Fruit fly (Drosophila melanogaster) whole organism, embryonic: ENCODE measurements around the gene Bx42.

ENCODE experiments used
- Adf1 ChIP-seq: fragments of 200-800 bp; sonication (Bioruptor generic); IDR thresholded peaks from 2 replicates; pipeline ENCODE4 v1.3.6; 2022; ENCODE audit warnings: missing biosample characterization, missing genetic modification characterization
- CG10267 ChIP-seq: fragments of 200-800 bp; sonication (Bioruptor generic); optimal IDR thresholded peaks from 2 replicates; lab custom pipeline; 2018; ENCODE audit warnings: missing biosample characterization, mild to moderate bottlenecking, missing genetic modification characterization, moderate library complexity
- CG10321 ChIP-seq: fragments of 200-800 bp; sonication (Bioruptor generic); IDR thresholded peaks from 2 replicates; pipeline ENCODE4 v1.3.6; 2022; ENCODE audit warnings: missing biosample characterization, missing genetic modification characterization
- CG10979 ChIP-seq: fragments of 200-800 bp; sonication (Bioruptor generic); optimal IDR thresholded peaks from 2 replicates; lab custom pipeline; 2018; ENCODE audit warnings: missing biosample characterization, mild to moderate bottlenecking, missing genetic modification characterization, moderate library complexity
- CG3281 ChIP-seq: fragments of 200-800 bp; sonication (Bioruptor generic); optimal IDR thresholded peaks from 3 replicates; lab custom pipeline; 2017; ENCODE audit warnings: missing biosample characterization, mild to moderate bottlenecking, missing genetic modification characterization
- CG4404 ChIP-seq: fragments of 200-800 bp; sonication (Bioruptor generic); IDR thresholded peaks from 2 replicates; pipeline ENCODE4 v1.3.6; 2022; ENCODE audit warnings: missing biosample characterization, missing genetic modification characterization
- CG7271 ChIP-seq: fragments of 200-800 bp; sonication (Bioruptor generic); optimal IDR thresholded peaks from 2 replicates; lab custom pipeline; 2018; ENCODE audit warnings: missing biosample characterization, mild to moderate bottlenecking, missing genetic modification characterization, moderate library complexity
- CG7357 ChIP-seq: fragments of 200-800 bp; sonication (Bioruptor generic); IDR thresholded peaks from 3 replicates; pipeline ENCODE4 v1.3.6; 2022; ENCODE audit warnings: missing biosample characterization, missing genetic modification characterization
- CG8281 ChIP-seq: fragments of 200-800 bp; sonication (Bioruptor generic); optimal IDR thresholded peaks from 2 replicates; lab custom pipeline; 2018; ENCODE audit warnings: missing biosample characterization, mild to moderate bottlenecking, missing genetic modification characterization, moderate library complexity
- CG8290 ChIP-seq, 3 experiments: fragments of 200-800 bp; sonication (Bioruptor generic); optimal IDR thresholded peaks; 2 replicates each; lab custom pipeline; 2016 to 2019; ENCODE audit warnings: missing biosample characterization in 3 of 3, missing genetic modification characterization in 3 of 3, mild to moderate bottlenecking in 2 of 3, moderate library complexity in 1 of 3
- Ets65A ChIP-seq: fragments of 200-800 bp; sonication (Bioruptor generic); peaks from one replicate; lab custom pipeline; 2016; ENCODE audit warnings: missing biosample characterization, missing genetic modification characterization
- HHEX ChIP-seq: fragments of 200-800 bp; sonication (Bioruptor generic); optimal IDR thresholded peaks from 3 replicates; lab custom pipeline; 2017; ENCODE audit warnings: missing biosample characterization, mild to moderate bottlenecking, missing genetic modification characterization, missing genetic modification reagents
- Hmr ChIP-seq: fragments of 200-800 bp; sonication (Bioruptor generic); optimal IDR thresholded peaks from 3 replicates; lab custom pipeline; 2017; ENCODE audit warnings: mild to moderate bottlenecking, missing biosample characterization, missing genetic modification reagents, missing genetic modification characterization
- Med ChIP-seq: fragments of 200-800 bp; sonication (Bioruptor generic); peaks from one replicate; lab custom pipeline; 2016; ENCODE audit warnings: missing biosample characterization, missing genetic modification characterization, mild to moderate bottlenecking, inconsistent platforms, moderate library complexity
- Nf-YA ChIP-seq: fragments of 200-800 bp; sonication (Bioruptor generic); IDR thresholded peaks from 2 replicates; pipeline ENCODE4 v1.3.6; 2022; ENCODE audit warnings: missing biosample characterization, missing genetic modification characterization
- Opbp ChIP-seq: fragments of 200-800 bp; sonication (Bioruptor generic); IDR thresholded peaks from 3 replicates; pipeline ENCODE4 v1.3.6; 2022; ENCODE audit warnings: missing biosample characterization, missing genetic modification characterization; ENCODE audit not compliant: partially characterized antibody
- PHDP ChIP-seq: fragments of 200-800 bp; sonication (Bioruptor generic); optimal IDR thresholded peaks from 3 replicates; lab custom pipeline; 2018; ENCODE audit warnings: missing biosample characterization, mild to moderate bottlenecking, missing genetic modification characterization, moderate library complexity
- Scr ChIP-seq: fragments of 200-800 bp; sonication (Bioruptor generic); IDR thresholded peaks from 2 replicates; pipeline ENCODE4 v1.3.6; 2022; ENCODE audit warnings: missing biosample characterization, missing genetic modification characterization; ENCODE audit not compliant: partially characterized antibody
- Sox100B ChIP-seq: fragments of 200-800 bp; sonication (Bioruptor generic); optimal IDR thresholded peaks from 3 replicates; lab custom pipeline; 2018; ENCODE audit warnings: missing biosample characterization, mild to moderate bottlenecking, missing genetic modification characterization
- Stat92E ChIP-seq, 3 experiments: fragments of >200 bp in 2 of 3; fragments of 200-800 bp in 1 of 3; sonication (Bioruptor generic) in 1 of 3; optimal IDR thresholded peaks; 2 replicates each; lab custom pipeline; 2017 to 2019; ENCODE audit warnings: missing biosample characterization in 3 of 3, missing genetic modification characterization in 3 of 3, mild to moderate bottlenecking in 1 of 3, moderate library complexity in 1 of 3
- Taf1 ChIP-seq: fragments of 200-800 bp; sonication (Bioruptor generic); IDR thresholded peaks from 2 replicates; pipeline ENCODE4 v1.3.6; 2022; ENCODE audit warnings: missing biosample characterization, missing genetic modification characterization
- YL-1 ChIP-seq: fragments of 200-800 bp; sonication (Bioruptor generic); optimal IDR thresholded peaks from 3 replicates; lab custom pipeline; 2017; ENCODE audit warnings: missing biosample characterization, mild to moderate bottlenecking, missing genetic modification characterization
- cas ChIP-seq: fragments of 200-800 bp; sonication (Bioruptor generic); IDR thresholded peaks from 2 replicates; pipeline ENCODE4 v1.3.6; 2022; ENCODE audit warnings: missing biosample characterization, missing genetic modification characterization
- cwo ChIP-seq: fragments of 200-800 bp; sonication (Bioruptor generic); optimal IDR thresholded peaks from 3 replicates; lab custom pipeline; 2017; ENCODE audit warnings: missing biosample characterization, missing genetic modification characterization, mild to moderate bottlenecking, moderate library complexity, missing genetic modification reagents
- dm ChIP-seq: fragments of 200-800 bp; sonication (Bioruptor generic); optimal IDR thresholded peaks from 3 replicates; lab custom pipeline; 2016; ENCODE audit warnings: missing biosample characterization, missing genetic modification characterization
- dmrt99B ChIP-seq: fragments of 200-800 bp; sonication (Bioruptor generic); optimal IDR thresholded peaks from 2 replicates; lab custom pipeline; 2018; ENCODE audit warnings: missing biosample characterization, mild to moderate bottlenecking, missing genetic modification characterization, moderate library complexity
- dpn ChIP-seq, 2 experiments: fragments of 200-800 bp; sonication (Bioruptor generic); optimal IDR thresholded peaks; 3 replicates each; lab custom pipeline; 2016; ENCODE audit warnings: missing biosample characterization in 2 of 2, missing genetic modification characterization in 2 of 2
- ewg ChIP-seq: fragments of 200-800 bp; sonication (Bioruptor generic); optimal IDR thresholded peaks from 3 replicates; lab custom pipeline; 2017; ENCODE audit warnings: mild to moderate bottlenecking, missing biosample characterization, missing genetic modification reagents, missing genetic modification characterization
- eyg ChIP-seq: fragments of 200-800 bp; sonication (Bioruptor generic); optimal IDR thresholded peaks from 3 replicates; lab custom pipeline; 2016; ENCODE audit warnings: missing biosample characterization, missing genetic modification characterization
- gem ChIP-seq: fragments of 200-800 bp; sonication (Bioruptor generic); optimal IDR thresholded peaks from 2 replicates; lab custom pipeline; 2019; ENCODE audit warnings: missing biosample characterization, mild to moderate bottlenecking, missing genetic modification characterization, moderate library complexity
- gfzf ChIP-seq: fragments of 200-800 bp; sonication (Bioruptor generic); optimal IDR thresholded peaks from 2 replicates; lab custom pipeline; 2016; ENCODE audit warnings: missing biosample characterization, mild to moderate bottlenecking, missing genetic modification characterization, moderate library complexity
- grau ChIP-seq: fragments of 200-800 bp; optimal IDR thresholded peaks from 3 replicates; lab custom pipeline; 2019; ENCODE audit warnings: missing biosample characterization, mild to moderate bottlenecking, missing genetic modification characterization, moderate library complexity
- hkb ChIP-seq, 2 experiments: fragments of 200-800 bp in 1 of 2; fragments of >200 bp in 1 of 2; sonication (Bioruptor generic) in 1 of 2; IDR thresholded peaks in 1 of 2; optimal IDR thresholded peaks in 1 of 2; 2 replicates each; pipeline versions ENCODE4 v1.3.6 to Lab custom; 2017 to 2022; ENCODE audit warnings: missing biosample characterization in 1 of 2, missing genetic modification characterization in 1 of 2
- lab ChIP-seq: fragments of 200-800 bp; sonication (Bioruptor generic); optimal IDR thresholded peaks from 3 replicates; lab custom pipeline; 2017; ENCODE audit warnings: missing biosample characterization, missing genetic modification characterization, mild to moderate bottlenecking, moderate library complexity, missing genetic modification reagents
- lov ChIP-seq, 2 experiments: fragments of 200-800 bp in 1 of 2; fragments of >200 bp in 1 of 2; sonication (Bioruptor generic) in 1 of 2; IDR thresholded peaks in 1 of 2; optimal IDR thresholded peaks in 1 of 2; 2 replicates in 1 of 2; 3 replicates in 1 of 2; pipeline versions ENCODE4 v1.3.6 to Lab custom; 2017 to 2022; ENCODE audit warnings: missing biosample characterization in 1 of 2, missing genetic modification characterization in 1 of 2
- mirr ChIP-seq: fragments of 200-800 bp; sonication (Bioruptor generic); optimal IDR thresholded peaks from 3 replicates; lab custom pipeline; 2018; ENCODE audit warnings: missing biosample characterization, mild to moderate bottlenecking, missing genetic modification characterization
- otp ChIP-seq: fragments of 200-800 bp; sonication (Bioruptor generic); IDR thresholded peaks from 3 replicates; pipeline ENCODE4, ENCODE4 v1.3.6; 2022; ENCODE audit warnings: missing biosample characterization, missing genetic modification characterization
- pfk ChIP-seq: fragments of 200-800 bp; sonication (Bioruptor generic); optimal IDR thresholded peaks from 2 replicates; lab custom pipeline; 2018; ENCODE audit warnings: missing biosample characterization, mild to moderate bottlenecking, missing genetic modification characterization, moderate library complexity
- row ChIP-seq: fragments of 200-800 bp; sonication (Bioruptor generic); IDR thresholded peaks from 3 replicates; pipeline ENCODE4 v1.3.6; 2022; ENCODE audit warnings: missing biosample characterization, missing genetic modification characterization
- sna ChIP-seq: fragments of 200-800 bp; sonication (Bioruptor generic); IDR thresholded peaks from 2 replicates; pipeline ENCODE4 v1.3.6; 2022; ENCODE audit warnings: missing biosample characterization, missing genetic modification characterization; ENCODE audit not compliant: partially characterized antibody
- unpg ChIP-seq: fragments of 200-800 bp; sonication (Bioruptor generic); optimal IDR thresholded peaks from 3 replicates; lab custom pipeline; 2018; ENCODE audit warnings: missing biosample characterization, mild to moderate bottlenecking, missing genetic modification characterization, moderate library complexity

Bx42 gene

DNA sequence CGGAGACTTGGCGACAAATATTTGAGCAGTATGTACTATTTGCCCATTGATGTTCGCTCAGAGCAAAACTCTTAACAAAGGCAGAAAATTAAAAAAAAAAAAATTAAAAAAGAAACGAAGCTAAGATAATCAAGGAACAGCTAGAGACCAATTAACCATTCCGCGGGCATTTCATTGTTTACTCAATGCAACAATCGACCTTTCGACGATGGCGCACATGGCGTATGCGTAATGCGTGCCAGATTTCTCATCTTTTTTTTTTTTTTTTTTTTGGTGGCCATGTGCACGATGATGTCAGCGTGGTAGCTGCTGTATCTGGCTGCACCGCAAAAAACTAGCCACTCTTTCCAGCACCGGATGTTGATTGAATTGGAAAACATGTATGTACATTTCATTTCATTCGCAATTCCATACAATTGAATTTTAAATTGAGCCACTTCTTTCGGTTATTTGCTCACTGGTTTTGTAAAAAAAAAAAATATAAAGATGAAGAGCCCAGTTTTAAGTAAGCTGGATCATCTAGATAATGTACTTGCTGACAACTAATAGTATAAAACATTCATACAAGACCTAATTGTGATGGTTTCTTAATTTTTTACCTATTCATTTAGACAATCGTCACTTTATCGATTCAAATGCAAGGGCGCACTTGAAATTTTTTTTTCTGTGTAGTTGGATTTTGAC, 30.6 kb downstream of the Bx42 start (continued):
- no peak for TF ChIP-seq eyg (GFP tag; lab: Kevin White, UChicago)
- TF ChIP-seq hkb (optimal IDR thresholded peaks at IDR 0.05; lab: Kevin White, UChicago): no peak
- peak; percentile 36; the same call in 1 of the 2 replicates for TF ChIP-seq hkb (GFP tag; IDR thresholded peaks at IDR 0.05; lab: Robert Waterston, UW)
- peak; percentile 57 for TF ChIP-seq Sox100B
- peak; percentile 30 for TF ChIP-seq gem (tag; lab: Kevin White, UChicago)
- no peak for TF ChIP-seq Nf-YA (GFP tag; lab: Robert Waterston, UW)
- no peak for TF ChIP-seq sna (GFP tag; lab: Robert Waterston, UW)
- no peak for TF ChIP-seq pfk (GFP tag; lab: Kevin White, UChicago)
- TF ChIP-seq HHEX (GFP tag; lab: Kevin White, UChicago): no peak
- TF ChIP-seq otp (GFP tag; lab: Robert Waterston, UW): no peak
- TF ChIP-seq Opbp (GFP tag; lab: Robert Waterston, UW): no peak
- TF ChIP-seq dpn (GFP tag; optimal IDR thresholded peaks at IDR 0.05; lab: Kevin White, UChicago): no peak
- no peak for TF ChIP-seq Adf1 (GFP tag; lab: Robert Waterston, UW)
- no peak for TF ChIP-seq Stat92E (GFP tag; optimal IDR thresholded peaks at IDR 0.05; lab: Kevin White, UChicago)
- no peak for TF ChIP-seq YL-1 (GFP tag; lab: Kevin White, UChicago)
- TF ChIP-seq, all 482 proteins: peak for 46

DNA sequence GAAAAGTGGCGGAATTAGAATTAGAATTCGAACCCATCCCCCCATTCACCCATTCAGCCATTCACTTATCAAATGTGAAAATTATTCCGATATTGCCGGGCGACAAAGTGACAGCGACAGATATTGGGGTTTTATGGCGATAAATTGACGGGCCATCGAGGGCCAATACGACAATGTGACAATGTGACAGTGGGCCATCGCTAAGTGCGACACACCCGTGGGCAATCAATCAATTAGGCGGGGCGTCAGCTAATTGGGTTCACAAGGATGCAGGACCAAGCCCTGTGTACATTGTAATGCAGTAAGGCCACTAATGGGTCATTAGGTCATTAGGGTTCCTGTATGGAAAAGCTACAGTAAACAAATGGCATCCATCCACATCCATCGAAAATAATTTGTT, 32.4 kb downstream of the Bx42 start:
- TF ChIP-seq lab (GFP tag; lab: Kevin White, UChicago): peak; percentile 39
- no peak for TF ChIP-seq CG10267 (tag; lab: Kevin White, UChicago)
- no peak for TF ChIP-seq cas (GFP tag; lab: Robert Waterston, UW)
- TF ChIP-seq Scr (GFP tag; lab: Robert Waterston, UW): no peak
- TF ChIP-seq CG8290 (GFP tag; optimal IDR thresholded peaks at IDR 0.05; lab: Kevin White, UChicago): no peak
- TF ChIP-seq CG8290 (tag; optimal IDR thresholded peaks at IDR 0.05; lab: Kevin White, UChicago): peak in 1 of 2 experiments; percentile 14
- TF ChIP-seq dm (GFP tag; lab: Kevin White, UChicago): no peak
- peak; percentile 55 for TF ChIP-seq grau (tag; lab: Kevin White, UChicago)
- TF ChIP-seq row (GFP tag; lab: Robert Waterston, UW): 0 out of 3 replicates have a peak, but pooled peaks have one; percentile 15
- no peak for TF ChIP-seq unpg
- TF ChIP-seq CG7271: no peak
- peak; percentile 84 for TF ChIP-seq CG8281 (tag; lab: Kevin White, UChicago)
- TF ChIP-seq cwo: no peak
- peak; percentile 27 for TF ChIP-seq Ets65A
- TF ChIP-seq mirr: peak; percentile 14
- no peak for TF ChIP-seq Taf1
- peak; percentile 21 for TF ChIP-seq Hmr
- TF ChIP-seq Med: peak; percentile 37

DNA sequence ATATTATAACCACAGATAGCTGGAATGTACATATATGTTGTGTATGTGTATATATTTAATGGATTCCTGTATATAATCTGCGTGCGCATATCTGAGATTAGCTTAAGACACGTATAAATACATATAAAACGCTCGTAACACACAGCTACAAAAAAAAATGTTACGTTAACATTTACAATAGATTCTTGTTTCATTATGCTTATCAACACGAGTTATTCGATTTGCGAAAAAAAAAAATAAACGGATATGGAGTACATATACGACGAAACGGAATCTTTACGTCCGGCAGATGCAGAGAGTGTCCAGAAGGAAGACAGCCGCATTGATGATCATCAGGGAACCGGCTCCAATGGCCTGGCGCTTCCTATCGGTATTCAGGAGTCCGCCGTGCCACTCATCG, 35.1 kb downstream of the Bx42 start, which contains the start of gene CG10970:
Gene CG10970, minus strand, starts transcription at position 101 of the 400 bp plus-strand sequence.
- TF ChIP-seq CG10321 (GFP tag; lab: Robert Waterston, UW) (no peak), dmrt99B (tag; lab: Kevin White, UChicago) (no peak), CG10979 (tag; lab: Kevin White, UChicago) (no peak), lov (optimal IDR thresholded peaks at IDR 0.05; lab: Kevin White, UChicago) (no peak), lov (GFP tag; IDR thresholded peaks at IDR 0.05; lab: Robert Waterston, UW) (no peak), CG4404 (GFP tag; lab: Robert Waterston, UW) (no peak), gfzf (GFP tag; lab: Kevin White, UChicago) (no peak), CG7357 (no peak), ewg (GFP tag; lab: Kevin White, UChicago) (no peak), PHDP (tag; lab: Kevin White, UChicago) (no peak), CG3281 (GFP tag; lab: Kevin White, UChicago) (no peak)
